Worm (Caenorhabditis elegans): Measurements from ENCODE around the gene zmp-6.

Gene zmp-6

DNA sequence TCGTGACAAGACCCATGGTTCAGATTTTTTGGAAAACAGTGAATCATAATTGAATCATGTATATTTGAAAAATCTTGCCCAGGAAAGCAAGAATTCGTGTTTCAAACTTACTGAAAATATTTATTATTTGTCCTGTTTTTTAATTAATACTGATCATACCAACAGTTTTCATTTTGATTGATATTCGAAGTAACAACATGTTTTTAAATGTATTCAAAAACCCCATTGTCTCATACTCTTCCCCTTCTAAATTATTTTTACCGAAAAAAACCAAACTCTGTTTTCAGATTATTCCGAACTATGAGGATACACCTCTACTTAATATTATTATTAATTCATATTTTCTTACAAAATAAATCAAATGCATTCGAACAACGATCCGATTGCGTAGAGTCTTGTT, 31.4 kb downstream of the zmp-6 start, which contains the start of gene R151.1:
Gene R151.1, plus strand, starts transcription at position 301 of the 400 bp plus-strand sequence.
- no peak for TF ChIP-seq unc-62 (GFP tag; optimal IDR thresholded peaks at IDR 0.05)

ce11 chrIII:7215532-7215931, 32.1 kb downstream of the zmp-6 start:
- no peak for TF ChIP-seq unc-62 (GFP tag; optimal IDR thresholded peaks at IDR 0.05)

DNA sequence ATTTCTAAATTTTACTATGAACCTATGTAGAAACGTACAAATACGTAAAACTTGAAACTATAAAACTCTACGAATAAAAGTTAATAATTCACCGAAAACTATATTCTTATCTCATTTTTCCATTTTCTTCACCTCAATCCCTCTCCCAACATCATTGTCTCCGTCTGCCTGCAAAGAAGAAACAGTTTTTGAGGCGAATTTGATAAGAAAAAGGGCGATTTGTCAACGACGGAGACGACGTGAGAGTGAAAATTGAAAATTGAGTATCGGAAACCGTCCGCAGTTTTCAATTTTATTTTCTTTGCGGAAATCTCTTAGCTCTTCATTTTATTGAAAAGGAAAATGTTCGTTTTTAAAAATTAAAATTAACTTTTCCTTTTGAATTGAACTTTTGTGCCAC, 35.6 kb downstream of the zmp-6 start:
- no peak for TF ChIP-seq unc-62 (GFP tag; optimal IDR thresholded peaks at IDR 0.05)

ce11 chrIII:7210486-7210885, 37.2 kb downstream of the zmp-6 start:
- no peak for TF ChIP-seq unc-62 (GFP tag; optimal IDR thresholded peaks at IDR 0.05)

- TF ChIP-seq unc-62 (GFP tag; optimal IDR thresholded peaks at IDR 0.05), result no peak
Observed at ce11 chrIII:7209721-7210120, 37.9 kb downstream of the zmp-6 start, which contains the start of gene R151.2. Gene R151.2, plus strand, starts transcription at chrIII:7209967.

DNA sequence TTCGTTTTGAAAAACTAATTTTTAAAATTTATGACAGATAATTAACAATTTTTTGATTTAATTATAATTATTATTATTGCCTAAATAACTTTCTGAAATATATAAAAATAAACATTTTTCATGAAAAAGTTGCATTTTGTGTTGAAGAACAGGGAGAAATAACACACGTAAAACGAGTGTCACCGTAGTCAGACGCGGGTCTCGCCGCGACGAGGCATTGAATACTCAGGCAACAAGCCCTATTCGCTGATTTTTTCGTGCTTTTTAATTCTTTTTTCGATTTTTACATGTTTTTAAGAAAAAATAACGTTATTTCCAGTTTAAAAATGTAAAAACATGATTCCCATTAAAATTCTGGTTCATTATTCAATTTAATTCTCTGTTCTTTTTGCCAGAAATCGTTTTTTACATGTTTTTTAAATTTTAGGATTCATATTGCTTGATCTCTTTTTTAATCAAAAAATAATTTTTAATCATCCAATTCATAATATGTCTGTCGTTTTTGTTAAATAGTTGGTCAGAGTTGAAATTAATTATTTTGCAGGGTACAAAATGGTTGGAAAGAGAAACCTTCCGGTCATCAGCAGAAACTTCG, 39.6 kb downstream of the zmp-6 start, which contains the start of gene rpl-6:
Gene rpl-6, plus strand, starts transcription at position 545 of the 595 bp plus-strand sequence.
- TF ChIP-seq unc-62 (GFP tag; optimal IDR thresholded peaks at IDR 0.05), result no peak

ce11 chrIII:7203130-7203775, 44.4 kb downstream of the zmp-6 start:
- no peak for TF ChIP-seq unc-62 (GFP tag; optimal IDR thresholded peaks at IDR 0.05)

DNA sequence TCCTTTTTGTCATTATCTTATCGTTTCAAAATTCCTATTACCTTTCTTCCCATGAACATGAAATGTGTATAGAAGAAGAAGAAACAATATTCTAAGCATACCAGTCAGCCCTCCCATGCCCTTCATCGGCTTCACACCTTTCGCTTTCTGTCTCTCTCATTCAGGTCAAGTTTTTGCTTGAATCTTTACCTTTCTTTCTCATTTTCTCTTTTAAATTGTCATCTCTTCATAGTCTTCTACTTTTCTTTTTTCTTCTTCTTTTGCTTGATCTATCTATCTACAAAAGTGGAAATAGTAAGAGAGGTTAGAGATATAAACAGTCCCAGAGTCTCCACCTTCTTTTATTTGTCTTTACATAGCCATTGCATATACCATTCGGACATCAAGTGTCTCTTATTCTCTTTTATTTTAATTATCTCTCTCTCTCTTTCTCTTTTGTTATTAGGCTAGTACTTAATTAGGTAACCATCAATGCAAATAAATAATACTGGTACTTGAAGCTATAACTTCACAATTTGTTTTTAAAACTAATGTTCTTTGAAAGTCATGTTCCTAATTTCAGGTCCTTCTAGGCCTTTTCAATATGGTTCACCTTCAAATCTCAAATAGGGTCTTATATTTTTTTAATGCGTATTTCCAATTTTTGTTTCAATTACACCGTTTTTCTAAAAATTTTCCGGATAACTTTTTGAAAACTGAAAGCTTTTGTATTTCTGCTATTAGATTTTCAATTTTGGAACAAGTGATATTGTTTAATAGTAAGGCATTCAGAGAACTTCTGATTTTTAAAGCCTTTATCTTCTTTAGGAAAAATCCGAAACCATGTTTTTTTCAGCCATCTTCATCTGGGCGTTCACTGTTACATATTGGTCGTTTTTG, 46.0 kb downstream of the zmp-6 start, which contains the start of gene dpy-31:
Gene dpy-31, plus strand, starts transcription at position 829 of the 879 bp plus-strand sequence.
- no peak for TF ChIP-seq unc-62 (GFP tag; optimal IDR thresholded peaks at IDR 0.05)

ce11 chrIII:7199467-7199866, 48.2 kb downstream of the zmp-6 start:
- TF ChIP-seq unc-62 (GFP tag; optimal IDR thresholded peaks at IDR 0.05), result no peak

- no peak for TF ChIP-seq unc-62 (GFP tag; optimal IDR thresholded peaks at IDR 0.05)
Observed at ce11 chrIII:7198838-7199237, 48.8 kb downstream of the zmp-6 start, which contains the start of gene pfd-5. Gene pfd-5, minus strand, starts transcription at chrIII:7198884.

DNA sequence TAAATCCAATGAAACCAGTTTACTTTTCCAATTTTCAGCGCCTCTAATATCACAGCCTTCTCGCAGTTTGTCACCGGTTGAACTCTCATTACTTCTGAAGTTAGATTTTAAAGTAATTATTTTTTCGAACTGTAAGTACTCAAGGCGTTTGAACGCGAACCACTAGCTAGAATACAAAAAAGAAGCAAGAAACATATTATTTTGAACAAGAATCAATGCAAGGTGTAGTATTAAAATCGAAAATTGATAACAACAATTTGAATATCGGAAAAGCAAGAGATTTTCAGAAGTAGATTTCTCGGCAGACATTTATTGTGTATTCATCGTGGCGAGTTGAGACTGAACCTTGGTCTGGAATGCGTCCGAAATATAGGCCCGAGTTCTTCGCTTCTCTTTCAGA, 49.7 kb downstream of the zmp-6 start, which contains the start of gene exos-9:
Gene exos-9, minus strand, starts transcription at position 101 of the 400 bp plus-strand sequence.
- TF ChIP-seq unc-62 (GFP tag; optimal IDR thresholded peaks at IDR 0.05), result no peak

All from whole organism, dauer.